Worm (Caenorhabditis elegans): Measurements from ENCODE around the gene F45D3.1.

The F45D3.1 gene

ce11 chrV:12513900-12514299, 13.0 kb upstream of the F45D3.1 start:
- TF ChIP-seq sptf-1 (tag; optimal IDR thresholded peaks at IDR 0.05) = no peak
- TF ChIP-seq drap-1 (GFP tag; optimal IDR thresholded peaks at IDR 0.05) = no peak
- no peak for TF ChIP-seq ceh-43 (GFP tag; optimal IDR thresholded peaks at IDR 0.05)
- TF ChIP-seq hlh-1 (tag; optimal IDR thresholded peaks at IDR 0.05) = no peak
- TF ChIP-seq mls-2 (tag; optimal IDR thresholded peaks at IDR 0.05) = no peak
- no peak for TF ChIP-seq lin-32 (GFP tag; optimal IDR thresholded peaks at IDR 0.05)
- no peak for TF ChIP-seq bed-3 (GFP tag; optimal IDR thresholded peaks at IDR 0.05)
- TF ChIP-seq flh-1 (GFP tag; optimal IDR thresholded peaks at IDR 0.05) = no peak
- no peak for TF ChIP-seq M03D4.4 (tag; optimal IDR thresholded peaks at IDR 0.05)
- no peak for TF ChIP-seq elt-1 (tag; optimal IDR thresholded peaks at IDR 0.05; ENCODE audit: borderline replicate concordance, insufficient read depth)
- no peak for TF ChIP-seq unc-120 (tag; optimal IDR thresholded peaks at IDR 0.05; ENCODE audit: poor library complexity, severe bottlenecking)
- TF ChIP-seq lin-13 (tag; optimal IDR thresholded peaks at IDR 0.05) = no peak
- no peak for TF ChIP-seq mep-1 (tag; optimal IDR thresholded peaks at IDR 0.05)
- TF ChIP-seq nhr-2 (tag; optimal IDR thresholded peaks at IDR 0.05) = no peak
- TF ChIP-seq zip-8 (tag; optimal IDR thresholded peaks at IDR 0.05) = no peak
- TF ChIP-seq ceh-83 (GFP tag; optimal IDR thresholded peaks at IDR 0.05) = no peak
- TF ChIP-seq nhr-237 (tag; optimal IDR thresholded peaks at IDR 0.05) = no peak
- no peak for TF ChIP-seq ztf-11 (tag; optimal IDR thresholded peaks at IDR 0.05)

ce11 chrV:12517148-12517547, 9.7 kb upstream of the F45D3.1 start, which contains the start of gene cal-1:
Gene cal-1 (minus strand): TSS chrV:12517248.
- TF ChIP-seq unc-62 (GFP tag; optimal IDR thresholded peaks at IDR 0.05) = no peak
- TF ChIP-seq mls-2 (tag; optimal IDR thresholded peaks at IDR 0.05) = no peak
- no peak for TF ChIP-seq ham-2 (GFP tag; optimal IDR thresholded peaks at IDR 0.05)
- no peak for TF ChIP-seq drap-1 (GFP tag; optimal IDR thresholded peaks at IDR 0.05)
- TF ChIP-seq ceh-39 (tag; optimal IDR thresholded peaks at IDR 0.05) = no peak
- TF ChIP-seq M03D4.4 (tag; optimal IDR thresholded peaks at IDR 0.05) = no peak
- no peak for TF ChIP-seq zip-8 (tag; optimal IDR thresholded peaks at IDR 0.05)
- no peak for TF ChIP-seq ztf-11 (tag; optimal IDR thresholded peaks at IDR 0.05)
- TF ChIP-seq sptf-1 (tag; optimal IDR thresholded peaks at IDR 0.05) = no peak
- no peak for TF ChIP-seq mab-5 (tag; optimal IDR thresholded peaks at IDR 0.05)
- no peak for TF ChIP-seq nhr-28 (tag; optimal IDR thresholded peaks at IDR 0.05)
- no peak for TF ChIP-seq unc-39 (tag; optimal IDR thresholded peaks at IDR 0.05)
- no peak for TF ChIP-seq hlh-1 (tag; optimal IDR thresholded peaks at IDR 0.05)
- no peak for TF ChIP-seq mep-1 (tag; optimal IDR thresholded peaks at IDR 0.05)
- no peak for TF ChIP-seq nhr-237 (tag; optimal IDR thresholded peaks at IDR 0.05)
- no peak for TF ChIP-seq ces-1 (GFP tag; optimal IDR thresholded peaks at IDR 0.05)
- no peak for TF ChIP-seq lin-13 (tag; optimal IDR thresholded peaks at IDR 0.05)
- TF ChIP-seq lin-32 (GFP tag; optimal IDR thresholded peaks at IDR 0.05) = no peak
- TF ChIP-seq lsy-2 (tag; optimal IDR thresholded peaks at IDR 0.05) = no peak

- TF ChIP-seq sem-2 (GFP tag; optimal IDR thresholded peaks at IDR 0.05) = no peak
- no peak for TF ChIP-seq nhr-2 (tag; optimal IDR thresholded peaks at IDR 0.05)
- peak; percentile 74 for TF ChIP-seq unc-62 (GFP tag; optimal IDR thresholded peaks at IDR 0.05)
- TF ChIP-seq elt-3 (tag; optimal IDR thresholded peaks at IDR 0.05) = no peak
- no peak for TF ChIP-seq nhr-28 (tag; optimal IDR thresholded peaks at IDR 0.05)
- peak; percentile 70 for TF ChIP-seq unc-120 (tag; optimal IDR thresholded peaks at IDR 0.05; ENCODE audit: poor library complexity, severe bottlenecking)
- TF ChIP-seq hlh-1 (tag; optimal IDR thresholded peaks at IDR 0.05) = peak; percentile 47
Measured at ce11 chrV:12517757-12518156, 9.1 kb upstream of the F45D3.1 start.

ce11 chrV:12518770-12519169, 8.1 kb upstream of the F45D3.1 start:
- TF ChIP-seq unc-39 (tag; optimal IDR thresholded peaks at IDR 0.05) = no peak
- no peak for TF ChIP-seq mep-1 (tag; optimal IDR thresholded peaks at IDR 0.05)
- no peak for TF ChIP-seq elt-1 (tag; optimal IDR thresholded peaks at IDR 0.05; ENCODE audit: borderline replicate concordance, insufficient read depth)
- no peak for TF ChIP-seq blmp-1 (tag; optimal IDR thresholded peaks at IDR 0.05)
- no peak for TF ChIP-seq zip-8 (tag; optimal IDR thresholded peaks at IDR 0.05)
- TF ChIP-seq flh-1 (GFP tag; optimal IDR thresholded peaks at IDR 0.05) = no peak
- peak; percentile 84 for TF ChIP-seq unc-120 (tag; optimal IDR thresholded peaks at IDR 0.05; ENCODE audit: poor library complexity, severe bottlenecking)
- no peak for TF ChIP-seq mab-5 (tag; optimal IDR thresholded peaks at IDR 0.05)
- TF ChIP-seq unc-62 (GFP tag; optimal IDR thresholded peaks at IDR 0.05) = peak; percentile 79
- no peak for TF ChIP-seq ceh-39 (tag; optimal IDR thresholded peaks at IDR 0.05)
- TF ChIP-seq ham-2 (GFP tag; optimal IDR thresholded peaks at IDR 0.05) = no peak
- peak; percentile 93 for TF ChIP-seq hlh-1 (tag; optimal IDR thresholded peaks at IDR 0.05)
- no peak for TF ChIP-seq snpc-4 (tag; optimal IDR thresholded peaks at IDR 0.05)

ce11 chrV:12523356-12523755, 3.5 kb upstream of the F45D3.1 start:
- TF ChIP-seq unc-62 (GFP tag; optimal IDR thresholded peaks at IDR 0.05) = peak; percentile 76
- TF ChIP-seq nhr-12 (tag; optimal IDR thresholded peaks at IDR 0.05) = no peak
- TF ChIP-seq hlh-1 (tag; optimal IDR thresholded peaks at IDR 0.05) = peak; percentile 24

Data from whole organism, mixed stage, embryonic.